Worm (Caenorhabditis elegans) whole organism, L3 larva: ENCODE results near the gene F15H10.10.

Experiments used
- aly-2 ChIP-seq: fragments of 150-350 bp; optimal IDR thresholded peaks from 2 replicates; lab custom pipeline; 2014; ENCODE audit warnings: missing biosample characterization, missing genetic modification characterization
- eor-1 ChIP-seq, 2 experiments: fragments of 150-350 bp; optimal IDR thresholded peaks; 2 replicates each; lab custom pipeline; 2014 to 2018; ENCODE audit warnings: missing biosample characterization in 2 of 2, missing genetic modification characterization in 2 of 2
- nhr-11 ChIP-seq: fragments of 150-350 bp; optimal IDR thresholded peaks from 2 replicates; lab custom pipeline; 2014; ENCODE audit warnings: missing biosample characterization, missing genetic modification characterization
- nhr-23 ChIP-seq: fragments of 150-350 bp; optimal IDR thresholded peaks from 2 replicates; lab custom pipeline; 2014; ENCODE audit warnings: missing biosample characterization, missing genetic modification reagents, missing genetic modification characterization
- nhr-237 ChIP-seq: fragments of 150-350 bp; optimal IDR thresholded peaks from 2 replicates; lab custom pipeline; 2014; ENCODE audit warnings: missing biosample characterization, missing genetic modification characterization
- nhr-25 ChIP-seq: sonication (generic microtip); optimal IDR thresholded peaks from 2 replicates; lab custom pipeline; 2017; ENCODE audit warnings: missing biosample characterization, missing genetic modification characterization
- nhr-76 ChIP-seq: fragments of 150-350 bp; sonication (generic microtip); optimal IDR thresholded peaks from 5 replicates; lab custom pipeline; 2014; ENCODE audit warnings: missing biosample characterization, missing genetic modification characterization
- nhr-77 ChIP-seq: fragments of 150-350 bp; optimal IDR thresholded peaks from 2 replicates; lab custom pipeline; 2014; ENCODE audit warnings: missing biosample characterization, missing genetic modification characterization
- snpc-4 ChIP-seq: fragments of 150-350 bp; optimal IDR thresholded peaks from 2 replicates; lab custom pipeline; 2014; ENCODE audit warnings: missing biosample characterization, missing genetic modification characterization
- unc-39 ChIP-seq: sonication (generic microtip); optimal IDR thresholded peaks from 4 replicates; lab custom pipeline; 2017; ENCODE audit warnings: missing biosample characterization, missing genetic modification characterization
- zag-1 ChIP-seq: fragments of 150-350 bp; optimal IDR thresholded peaks from 2 replicates; lab custom pipeline; 2014; ENCODE audit warnings: missing biosample characterization, missing genetic modification characterization
- ztf-4 ChIP-seq: fragments of 150-350 bp; optimal IDR thresholded peaks from 2 replicates; lab custom pipeline; 2014; ENCODE audit warnings: missing biosample characterization, missing genetic modification characterization

DNA sequence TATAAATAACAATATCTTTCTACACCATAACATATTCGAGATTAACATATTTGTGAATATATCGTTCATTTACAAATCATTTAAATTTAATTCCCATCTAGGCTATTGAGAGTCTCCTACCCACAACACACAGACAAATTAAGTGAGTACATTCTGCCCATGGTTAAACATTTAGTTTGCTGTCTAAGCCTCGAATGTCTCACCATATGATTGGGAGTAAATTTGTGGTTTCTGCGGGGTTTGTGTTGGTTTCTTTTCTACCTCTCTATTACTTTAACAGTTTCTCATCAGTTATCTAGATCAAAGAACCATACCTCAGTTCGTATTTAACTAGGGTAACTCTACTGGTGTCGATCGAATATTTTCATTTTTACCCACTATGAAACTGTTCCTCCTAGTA, 18.4 kb downstream of the F15H10.10 start, which contains the start of gene ugt-2:
- TF ChIP-seq nhr-237 (tag; lab: Kevin White, UChicago) (no peak), eor-1 (tag; optimal IDR thresholded peaks at IDR 0.05; lab: Kevin White, UChicago) (no peak), nhr-76 (tag; lab: Kevin White, UChicago) (no peak), zag-1 (tag; lab: Kevin White, UChicago) (no peak), aly-2 (tag; lab: Kevin White, UChicago) (no peak), nhr-77 (tag; lab: Kevin White, UChicago) (no peak), snpc-4 (no peak), nhr-23 (tag; lab: Kevin White, UChicago) (no peak), nhr-25 (no peak), nhr-11 (tag; lab: Kevin White, UChicago) (no peak), ztf-4 (tag; lab: Kevin White, UChicago) (no peak), unc-39 (tag; lab: Kevin White, UChicago) (no peak)
